Fruit fly (Drosophila melanogaster) whole organism, embryonic: ENCODE results near the gene CG1801.

Source experiments
- Abd-B ChIP-seq: fragments of 200-800 bp; sonication (Bioruptor generic); optimal IDR thresholded peaks from 2 replicates; lab custom pipeline; 2018; ENCODE audit warnings: missing biosample characterization, mild to moderate bottlenecking, missing genetic modification characterization, moderate library complexity
- Awh ChIP-seq: fragments of 200-800 bp; sonication (Bioruptor generic); IDR thresholded peaks from 2 replicates; pipeline ENCODE4, ENCODE4 v1.3.6; 2022; ENCODE audit warnings: missing biosample characterization, missing genetic modification characterization
- B-H2 ChIP-seq: fragments of 200-800 bp; sonication (Bioruptor generic); optimal IDR thresholded peaks from 2 replicates; lab custom pipeline; 2018; ENCODE audit warnings: missing biosample characterization, mild to moderate bottlenecking, missing genetic modification characterization
- CG10209 ChIP-seq: fragments of 200-800 bp; sonication (Bioruptor generic); optimal IDR thresholded peaks from 3 replicates; lab custom pipeline; 2017; ENCODE audit warnings: missing biosample characterization, mild to moderate bottlenecking, missing genetic modification characterization, missing genetic modification reagents
- CG10274 ChIP-seq: fragments of 200-800 bp; sonication (Bioruptor generic); optimal IDR thresholded peaks from 3 replicates; lab custom pipeline; 2017; ENCODE audit warnings: missing biosample characterization, mild to moderate bottlenecking, missing genetic modification characterization
- CG10462 ChIP-seq: fragments of 200-800 bp; sonication (Bioruptor generic); optimal IDR thresholded peaks from 2 replicates; lab custom pipeline; 2016; ENCODE audit warnings: missing biosample characterization, missing genetic modification characterization
- CG12071 ChIP-seq: fragments of 200-800 bp; sonication (Bioruptor generic); optimal IDR thresholded peaks from 3 replicates; lab custom pipeline; 2018; ENCODE audit warnings: missing biosample characterization, mild to moderate bottlenecking, missing genetic modification characterization
- CG12942 ChIP-seq: fragments of 200-800 bp; sonication (Bioruptor generic); optimal IDR thresholded peaks from 3 replicates; lab custom pipeline; 2016; ENCODE audit warnings: missing biosample characterization, missing genetic modification characterization
- CG15073 ChIP-seq: fragments of 200-800 bp; sonication (Bioruptor generic); optimal IDR thresholded peaks from 2 replicates; lab custom pipeline; 2016; ENCODE audit warnings: missing biosample characterization, missing genetic modification characterization
- CG15479 ChIP-seq: fragments of 200-800 bp; sonication (Bioruptor generic); optimal IDR thresholded peaks from 3 replicates; lab custom pipeline; 2019; ENCODE audit warnings: missing biosample characterization, mild to moderate bottlenecking, missing genetic modification characterization, moderate library complexity
- CG17328 ChIP-seq: fragments of 200-800 bp; sonication (Bioruptor generic); IDR thresholded peaks from 2 replicates; pipeline ENCODE4 v1.3.6; 2022; ENCODE audit warnings: missing biosample characterization, missing genetic modification characterization
- CG18599 ChIP-seq: fragments of 200-800 bp; sonication (Bioruptor generic); optimal IDR thresholded peaks from 3 replicates; lab custom pipeline; 2017; ENCODE audit warnings: missing biosample characterization, missing genetic modification characterization, mild to moderate bottlenecking, moderate library complexity, missing genetic modification reagents
- CG2120 ChIP-seq: fragments of 200-800 bp; sonication (Bioruptor generic); optimal IDR thresholded peaks from 3 replicates; lab custom pipeline; 2016; ENCODE audit warnings: missing biosample characterization, missing genetic modification characterization
- CG2712 ChIP-seq: fragments of 200-800 bp; optimal IDR thresholded peaks from 3 replicates; lab custom pipeline; 2019; ENCODE audit warnings: missing biosample characterization, mild to moderate bottlenecking, missing genetic modification characterization, moderate library complexity
- CG31388 ChIP-seq: fragments of 200-800 bp; sonication (Bioruptor generic); optimal IDR thresholded peaks from 2 replicates; lab custom pipeline; 2016; ENCODE audit warnings: missing biosample characterization, missing genetic modification characterization
- CG32767 ChIP-seq: fragments of 200-800 bp; sonication (Bioruptor generic); IDR thresholded peaks from 2 replicates; pipeline ENCODE4 v1.3.6; 2022; ENCODE audit warnings: missing biosample characterization, missing genetic modification characterization
- CG43689 ChIP-seq: fragments of 200-800 bp; sonication (Bioruptor generic); IDR thresholded peaks from 2 replicates; pipeline ENCODE4 v1.3.6; 2022; ENCODE audit warnings: missing biosample characterization, missing genetic modification characterization
- CG5953 ChIP-seq: fragments of 200-800 bp; sonication (Bioruptor generic); IDR thresholded peaks from 2 replicates; pipeline ENCODE4 v1.3.6; 2022; ENCODE audit warnings: missing biosample characterization, missing genetic modification characterization
- CG6683 ChIP-seq: fragments of 200-800 bp; sonication (Bioruptor generic); optimal IDR thresholded peaks from 2 replicates; lab custom pipeline; 2017; ENCODE audit warnings: missing biosample characterization, mild to moderate bottlenecking, missing genetic modification characterization, missing genetic modification reagents
- CG7556 ChIP-seq: fragments of 200-800 bp; sonication (Bioruptor generic); optimal IDR thresholded peaks from 2 replicates; lab custom pipeline; 2017; ENCODE audit warnings: missing biosample characterization, mild to moderate bottlenecking, missing genetic modification characterization
- CHES-1-like ChIP-seq: fragments of 200-800 bp; sonication (Bioruptor generic); optimal IDR thresholded peaks from 2 replicates; lab custom pipeline; 2016; ENCODE audit warnings: missing biosample characterization, missing genetic modification characterization
- CTCF ChIP-seq: fragments of 200-800 bp; sonication (Bioruptor generic); optimal IDR thresholded peaks from 2 replicates; lab custom pipeline; 2017; ENCODE audit warnings: missing biosample characterization, mild to moderate bottlenecking, missing genetic modification characterization, moderate library complexity
- D19B ChIP-seq: fragments of 200-800 bp; sonication (Bioruptor generic); optimal IDR thresholded peaks from 2 replicates; lab custom pipeline; 2017; ENCODE audit warnings: missing biosample characterization, mild to moderate bottlenecking, missing genetic modification characterization
- Dll ChIP-seq: fragments of 200-800 bp; sonication (Bioruptor generic); IDR thresholded peaks from 4 replicates; pipeline ENCODE4 v1.3.6; 2022; ENCODE audit warnings: missing biosample characterization, missing genetic modification characterization; ENCODE audit not compliant: partially characterized antibody
- Drgx ChIP-seq: fragments of 200-800 bp; sonication (Bioruptor generic); IDR thresholded peaks from 2 replicates; pipeline ENCODE4 v1.3.6; 2022; ENCODE audit warnings: missing biosample characterization, missing genetic modification characterization
- HLH4C ChIP-seq: fragments of 200-800 bp; sonication (Bioruptor generic); IDR thresholded peaks from 3 replicates; pipeline ENCODE4 v1.3.6; 2022; ENCODE audit warnings: missing biosample characterization, missing genetic modification characterization; ENCODE audit not compliant: partially characterized antibody
- HLH54F ChIP-seq: fragments of 200-800 bp; sonication (Bioruptor generic); optimal IDR thresholded peaks from 3 replicates; lab custom pipeline; 2016; ENCODE audit warnings: missing biosample characterization, missing genetic modification characterization
- Kr ChIP-seq: fragments of 200-800 bp; sonication (Bioruptor generic); optimal IDR thresholded peaks from 2 replicates; lab custom pipeline; 2017; ENCODE audit warnings: missing biosample characterization, mild to moderate bottlenecking, missing genetic modification characterization
- Mes4 ChIP-seq: fragments of 200-800 bp; sonication (Bioruptor generic); optimal IDR thresholded peaks from 2 replicates; lab custom pipeline; 2016; ENCODE audit warnings: missing biosample characterization, missing genetic modification characterization
- Nf-YC ChIP-seq: fragments of 200-800 bp; optimal IDR thresholded peaks from 3 replicates; lab custom pipeline; 2019; ENCODE audit warnings: missing biosample characterization, mild to moderate bottlenecking, missing genetic modification characterization, moderate library complexity
- PHDP ChIP-seq: fragments of 200-800 bp; sonication (Bioruptor generic); optimal IDR thresholded peaks from 3 replicates; lab custom pipeline; 2018; ENCODE audit warnings: missing biosample characterization, mild to moderate bottlenecking, missing genetic modification characterization, moderate library complexity
- Sox102F ChIP-seq: fragments of 200-800 bp; sonication (Bioruptor generic); optimal IDR thresholded peaks from 2 replicates; lab custom pipeline; 2018; ENCODE audit warnings: missing biosample characterization, mild to moderate bottlenecking, missing genetic modification characterization, moderate library complexity
- Ssrp ChIP-seq: fragments of 200-800 bp; sonication (Bioruptor generic); optimal IDR thresholded peaks from 2 replicates; lab custom pipeline; 2018; ENCODE audit warnings: missing biosample characterization, mild to moderate bottlenecking, missing genetic modification characterization, moderate library complexity
- TFAM ChIP-seq: fragments of 200-800 bp; sonication (Bioruptor generic); optimal IDR thresholded peaks from 2 replicates; lab custom pipeline; 2017; ENCODE audit warnings: missing biosample characterization, missing genetic modification characterization, inconsistent platforms
- ash1 ChIP-seq: fragments of 200-800 bp; sonication (Bioruptor generic); optimal IDR thresholded peaks from 2 replicates; lab custom pipeline; 2018; ENCODE audit warnings: missing biosample characterization, mild to moderate bottlenecking, missing genetic modification characterization
- bcd ChIP-seq: fragments of 200-800 bp; sonication (Bioruptor generic); optimal IDR thresholded peaks from 2 replicates; lab custom pipeline; 2017; ENCODE audit warnings: missing biosample characterization, mild to moderate bottlenecking, missing genetic modification characterization
- dmrt99B ChIP-seq: fragments of 200-800 bp; sonication (Bioruptor generic); optimal IDR thresholded peaks from 2 replicates; lab custom pipeline; 2018; ENCODE audit warnings: missing biosample characterization, mild to moderate bottlenecking, missing genetic modification characterization, moderate library complexity
- dysf ChIP-seq: fragments of 200-800 bp; sonication (Bioruptor generic); IDR thresholded peaks from 3 replicates; pipeline ENCODE4 v1.3.6; 2022; ENCODE audit warnings: missing biosample characterization, missing genetic modification characterization
- fd64A ChIP-seq: fragments of 200-800 bp; sonication (Bioruptor generic); optimal IDR thresholded peaks from 3 replicates; lab custom pipeline; 2018; ENCODE audit warnings: missing biosample characterization, mild to moderate bottlenecking, missing genetic modification characterization
- ftz-f1 ChIP-seq: fragments of 200-800 bp; sonication (Bioruptor generic); optimal IDR thresholded peaks from 2 replicates; lab custom pipeline; 2016; ENCODE audit warnings: missing biosample characterization, missing genetic modification characterization
- gcm ChIP-seq: fragments of 200-800 bp; sonication (Bioruptor generic); optimal IDR thresholded peaks from 2 replicates; lab custom pipeline; 2019; ENCODE audit warnings: missing biosample characterization, mild to moderate bottlenecking, missing genetic modification characterization, moderate library complexity
- hth ChIP-seq: fragments of >200 bp; optimal IDR thresholded peaks from 2 replicates; lab custom pipeline; 2017; ENCODE audit warnings: inconsistent platforms
- lbe ChIP-seq: fragments of 200-800 bp; sonication (Bioruptor generic); optimal IDR thresholded peaks from 2 replicates; lab custom pipeline; 2016; ENCODE audit warnings: missing biosample characterization, mild to moderate bottlenecking, missing genetic modification characterization
- maf-S ChIP-seq: fragments of 200-800 bp; sonication (Bioruptor generic); optimal IDR thresholded peaks from 2 replicates; lab custom pipeline; 2016; ENCODE audit warnings: missing biosample characterization, missing genetic modification characterization
- onecut ChIP-seq: fragments of 200-800 bp; sonication (Bioruptor generic); IDR thresholded peaks from 2 replicates; pipeline ENCODE4 v1.3.6; 2022; ENCODE audit warnings: missing biosample characterization, missing genetic modification characterization
- pita ChIP-seq: fragments of 200-800 bp; sonication (Bioruptor generic); optimal IDR thresholded peaks from 2 replicates; lab custom pipeline; 2017; ENCODE audit warnings: missing biosample characterization, mild to moderate bottlenecking, missing genetic modification characterization
- pnt ChIP-seq: fragments of 200-800 bp; sonication (Bioruptor generic); optimal IDR thresholded peaks from 3 replicates; lab custom pipeline; 2016; ENCODE audit warnings: missing biosample characterization, missing genetic modification characterization
- salm ChIP-seq: fragments of 200-800 bp; sonication (Bioruptor generic); optimal IDR thresholded peaks from 2 replicates; lab custom pipeline; 2018; ENCODE audit warnings: missing biosample characterization, mild to moderate bottlenecking, missing genetic modification characterization
- sim ChIP-seq: fragments of 200-800 bp; sonication (Bioruptor generic); IDR thresholded peaks from 2 replicates; pipeline ENCODE4 v1.3.6; 2022; ENCODE audit warnings: missing biosample characterization, missing genetic modification characterization
- tll ChIP-seq, 2 experiments: fragments of 200-800 bp in 1 of 2; fragments of >200 bp in 1 of 2; sonication (Bioruptor generic) in 1 of 2; optimal IDR thresholded peaks; 2 replicates each; lab custom pipeline; 2017 to 2019; ENCODE audit warnings: missing biosample characterization in 2 of 2, missing genetic modification characterization in 2 of 2, mild to moderate bottlenecking in 1 of 2, moderate library complexity in 1 of 2
- trh ChIP-seq: fragments of 200-800 bp; sonication (Bioruptor generic); optimal IDR thresholded peaks from 2 replicates; lab custom pipeline; 2016; ENCODE audit warnings: missing biosample characterization, missing genetic modification characterization
- wor ChIP-seq: fragments of 200-800 bp; sonication (Bioruptor generic); IDR thresholded peaks from 2 replicates; pipeline ENCODE4 v1.3.6; 2022; ENCODE audit warnings: missing biosample characterization, missing genetic modification characterization

CG1801 gene

DNA sequence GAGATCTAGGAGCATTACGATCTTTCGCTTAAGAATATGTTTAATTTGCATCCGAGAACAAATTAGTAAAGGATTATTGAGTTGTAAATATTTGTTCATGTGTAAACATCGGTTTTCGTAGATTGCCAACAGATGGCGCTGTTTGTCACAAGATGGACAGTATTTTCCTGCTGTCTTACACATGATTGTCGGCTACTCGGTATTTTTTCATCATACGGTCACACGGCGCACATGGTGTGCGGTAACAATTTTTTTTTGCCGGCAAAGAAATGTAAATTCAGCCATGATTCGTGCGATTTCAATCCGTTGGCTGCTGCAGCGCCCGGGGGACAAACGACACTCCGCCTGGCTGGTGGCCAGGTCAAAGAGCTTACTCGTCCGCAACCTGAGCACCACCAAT is 45.6 kb upstream of the CG1801 start, which contains the start of the genes bbx and waw (continued):
- TF ChIP-seq dysf (GFP tag; lab: Robert Waterston, UW) (no peak), ftz-f1 (GFP tag; lab: Kevin White, UChicago) (peak; percentile 64), Kr (GFP tag; lab: Kevin White, UChicago) (no peak), trh (GFP tag; lab: Kevin White, UChicago) (no peak), D19B (GFP tag; lab: Kevin White, UChicago) (no peak), pita (peak; percentile 7), CTCF (GFP tag; lab: Kevin White, UChicago) (peak; percentile 94), CG31388 (GFP tag; lab: Kevin White, UChicago) (no peak), wor (GFP tag; lab: Robert Waterston, UW) (no peak), Ssrp (no peak), CG6683 (no peak), Sox102F (GFP tag; lab: Kevin White, UChicago) (no peak), maf-S (peak; percentile 50), CG2120 (no peak), CG18599 (GFP tag; lab: Kevin White, UChicago) (no peak), gcm (GFP tag; lab: Kevin White, UChicago) (no peak), tll (GFP tag; optimal IDR thresholded peaks at IDR 0.05; lab: Kevin White, UChicago) (no peak), Mes4 (GFP tag; lab: Kevin White, UChicago) (peak; percentile 4), Drgx (GFP tag; lab: Robert Waterston, UW) (no peak), lbe (GFP tag; lab: Kevin White, UChicago) (no peak), hth (no peak), CG5953 (no peak), CG7556 (GFP tag; lab: Kevin White, UChicago) (no peak), HLH4C (GFP tag; lab: Robert Waterston, UW) (no peak), CG12942 (no peak), bcd (peak; percentile 21), Nf-YC (tag; lab: Kevin White, UChicago) (peak; percentile 21), Awh (GFP tag; lab: Robert Waterston, UW) (no peak), dmrt99B (tag; lab: Kevin White, UChicago) (no peak), CG10274 (GFP tag; lab: Kevin White, UChicago) (no peak), pnt (GFP tag; lab: Kevin White, UChicago) (no peak), CG10462 (GFP tag; lab: Kevin White, UChicago) (no peak), Abd-B (GFP tag; lab: Kevin White, UChicago) (no peak), onecut (GFP tag; lab: Robert Waterston, UW) (peak; percentile 48), CG15479 (GFP tag; lab: Kevin White, UChicago) (no peak), Dll (GFP tag; lab: Robert Waterston, UW) (0 out of 4 replicates have a peak, but pooled peaks have one; percentile 20), CHES-1-like (GFP tag; lab: Kevin White, UChicago) (peak; percentile 40), PHDP (tag; lab: Kevin White, UChicago) (peak; percentile 36), salm (tag; lab: Kevin White, UChicago) (no peak), CG15073 (GFP tag; lab: Kevin White, UChicago) (no peak), fd64A (GFP tag; lab: Kevin White, UChicago) (no peak), B-H2 (GFP tag; lab: Kevin White, UChicago) (peak; percentile 24), ash1 (GFP tag; lab: Kevin White, UChicago) (no peak), CG10209 (GFP tag; lab: Kevin White, UChicago) (no peak), CG32767 (GFP tag; lab: Robert Waterston, UW) (no peak), CG43689 (GFP tag; lab: Robert Waterston, UW) (no peak), CG17328 (GFP tag; lab: Robert Waterston, UW) (no peak), HLH54F (GFP tag; lab: Kevin White, UChicago) (no peak), TFAM (GFP tag; lab: Kevin White, UChicago) (no peak), CG12071 (GFP tag; lab: Kevin White, UChicago) (no peak), sim (GFP tag; lab: Robert Waterston, UW) (no peak), CG2712 (peak; percentile 4)
